Fruit fly (Drosophila melanogaster) whole organism, embryonic: Measurements from ENCODE around the gene asf1.

ENCODE experiments used
- Atf-2 ChIP-seq: fragments of 200-800 bp; sonication (Bioruptor generic); optimal IDR thresholded peaks from 2 replicates; lab custom pipeline; 2016; ENCODE audit warnings: missing biosample characterization, missing genetic modification characterization
- B-H1 ChIP-seq: fragments of 200-800 bp; sonication (Bioruptor generic); IDR thresholded peaks from 3 replicates; pipeline ENCODE4 v1.3.6; 2022; ENCODE audit warnings: missing biosample characterization, missing genetic modification characterization
- Bgb ChIP-seq: fragments of 200-800 bp; sonication (Bioruptor generic); IDR thresholded peaks from 2 replicates; pipeline ENCODE4 v1.3.6; 2022; ENCODE audit warnings: missing biosample characterization, missing genetic modification characterization; ENCODE audit not compliant: partially characterized antibody
- Bteb2 ChIP-seq: fragments of 200-800 bp; sonication (Bioruptor generic); optimal IDR thresholded peaks from 2 replicates; lab custom pipeline; 2016; ENCODE audit warnings: missing biosample characterization, missing genetic modification characterization
- CG10431 ChIP-seq: fragments of 200-800 bp; sonication (Bioruptor generic); optimal IDR thresholded peaks from 3 replicates; lab custom pipeline; 2018; ENCODE audit warnings: missing biosample characterization, mild to moderate bottlenecking, missing genetic modification characterization
- CG10979 ChIP-seq: fragments of 200-800 bp; sonication (Bioruptor generic); optimal IDR thresholded peaks from 2 replicates; lab custom pipeline; 2018; ENCODE audit warnings: missing biosample characterization, mild to moderate bottlenecking, missing genetic modification characterization, moderate library complexity
- CG12155 ChIP-seq: fragments of 200-800 bp; sonication (Bioruptor generic); optimal IDR thresholded peaks from 3 replicates; lab custom pipeline; 2016; ENCODE audit warnings: missing biosample characterization, missing genetic modification characterization
- CG13775 ChIP-seq: fragments of 200-800 bp; sonication (Bioruptor generic); optimal IDR thresholded peaks from 3 replicates; lab custom pipeline; 2017; ENCODE audit warnings: missing biosample characterization, mild to moderate bottlenecking, missing genetic modification characterization
- CG14860 ChIP-seq: fragments of 200-800 bp; sonication (Bioruptor generic); IDR thresholded peaks from 3 replicates; pipeline ENCODE4 v1.3.6; 2022; ENCODE audit warnings: missing biosample characterization, missing genetic modification characterization; ENCODE audit not compliant: partially characterized antibody
- CG16863 ChIP-seq: fragments of 200-800 bp; sonication (Bioruptor generic); optimal IDR thresholded peaks from 3 replicates; lab custom pipeline; 2016; ENCODE audit warnings: missing biosample characterization, missing genetic modification characterization
- CG17385 ChIP-seq: fragments of 200-800 bp; sonication (Bioruptor generic); optimal IDR thresholded peaks from 3 replicates; lab custom pipeline; 2018; ENCODE audit warnings: missing biosample characterization, mild to moderate bottlenecking, missing genetic modification characterization
- CG2116 ChIP-seq: fragments of 200-800 bp; sonication (Bioruptor generic); optimal IDR thresholded peaks from 3 replicates; lab custom pipeline; 2018; ENCODE audit warnings: missing biosample characterization, mild to moderate bottlenecking, missing genetic modification characterization
- CG33213 ChIP-seq: fragments of 200-800 bp; sonication (Bioruptor generic); optimal IDR thresholded peaks from 3 replicates; lab custom pipeline; 2016; ENCODE audit warnings: missing biosample characterization, missing genetic modification characterization
- CG6175 ChIP-seq: fragments of 200-800 bp; sonication (Bioruptor generic); IDR thresholded peaks from 3 replicates; pipeline ENCODE4 v1.3.6; 2022; ENCODE audit warnings: missing biosample characterization, missing genetic modification characterization
- CG7928 ChIP-seq: fragments of 200-800 bp; sonication (Bioruptor generic); optimal IDR thresholded peaks from 2 replicates; lab custom pipeline; 2017; ENCODE audit warnings: missing biosample characterization, mild to moderate bottlenecking, missing genetic modification characterization
- CG7963 ChIP-seq: fragments of 200-800 bp; sonication (Bioruptor generic); IDR thresholded peaks from 3 replicates; pipeline ENCODE4 v1.3.6; 2022; ENCODE audit warnings: missing biosample characterization, missing genetic modification characterization; ENCODE audit not compliant: partially characterized antibody
- CG8388 ChIP-seq: fragments of 200-800 bp; sonication (Bioruptor generic); optimal IDR thresholded peaks from 2 replicates; lab custom pipeline; 2019; ENCODE audit warnings: missing biosample characterization, mild to moderate bottlenecking, missing genetic modification characterization, moderate library complexity
- CG9437 ChIP-seq: fragments of 200-800 bp; sonication (Bioruptor generic); optimal IDR thresholded peaks from 2 replicates; lab custom pipeline; 2018; ENCODE audit warnings: missing biosample characterization, mild to moderate bottlenecking, missing genetic modification characterization
- CG9932 ChIP-seq: fragments of 200-800 bp; sonication (Bioruptor generic); IDR thresholded peaks from 2 replicates; pipeline ENCODE4 v1.3.6; 2022; ENCODE audit warnings: missing biosample characterization, missing genetic modification characterization
- CHES-1-like ChIP-seq: fragments of 200-800 bp; sonication (Bioruptor generic); optimal IDR thresholded peaks from 2 replicates; lab custom pipeline; 2016; ENCODE audit warnings: missing biosample characterization, missing genetic modification characterization
- Dbx ChIP-seq: fragments of 200-800 bp; sonication (Bioruptor generic); IDR thresholded peaks from 3 replicates; pipeline ENCODE4 v1.3.6; 2022; ENCODE audit warnings: missing biosample characterization, missing genetic modification characterization
- Dll ChIP-seq: fragments of 200-800 bp; sonication (Bioruptor generic); IDR thresholded peaks from 4 replicates; pipeline ENCODE4 v1.3.6; 2022; ENCODE audit warnings: missing biosample characterization, missing genetic modification characterization; ENCODE audit not compliant: partially characterized antibody
- Dp ChIP-seq: fragments of 200-800 bp; sonication (Bioruptor generic); optimal IDR thresholded peaks from 2 replicates; lab custom pipeline; 2018; ENCODE audit warnings: missing biosample characterization, mild to moderate bottlenecking, missing genetic modification characterization, moderate library complexity
- E2f1 ChIP-seq: fragments of 200-800 bp; sonication (Bioruptor generic); IDR thresholded peaks from 2 replicates; pipeline ENCODE4 v1.3.6; 2022; ENCODE audit warnings: missing biosample characterization, missing genetic modification characterization
- E2f2 ChIP-seq: fragments of 200-800 bp; sonication (Bioruptor generic); IDR thresholded peaks from 2 replicates; pipeline ENCODE4 v1.3.6; 2022; ENCODE audit warnings: missing biosample characterization, missing genetic modification characterization
- Eip74EF ChIP-seq, 2 experiments: fragments of 200-800 bp in 1 of 2; fragments of >200 bp in 1 of 2; sonication (Bioruptor generic) in 1 of 2; optimal IDR thresholded peaks; 2 replicates each; lab custom pipeline; 2017 to 2019; ENCODE audit warnings: missing biosample characterization in 2 of 2, missing genetic modification characterization in 2 of 2, mild to moderate bottlenecking in 1 of 2, moderate library complexity in 1 of 2
- Ets65A ChIP-seq: fragments of 200-800 bp; sonication (Bioruptor generic); peaks from one replicate; lab custom pipeline; 2016; ENCODE audit warnings: missing biosample characterization, missing genetic modification characterization
- Ets97D ChIP-seq: fragments of 200-800 bp; sonication (Bioruptor generic); optimal IDR thresholded peaks from 3 replicates; lab custom pipeline; 2016; ENCODE audit warnings: missing biosample characterization, missing genetic modification characterization
- H15 ChIP-seq: fragments of 200-800 bp; sonication (Bioruptor generic); IDR thresholded peaks from 3 replicates; pipeline ENCODE4 v1.3.6; 2022; ENCODE audit warnings: missing biosample characterization, missing genetic modification characterization
- HLH4C ChIP-seq: fragments of 200-800 bp; sonication (Bioruptor generic); IDR thresholded peaks from 3 replicates; pipeline ENCODE4 v1.3.6; 2022; ENCODE audit warnings: missing biosample characterization, missing genetic modification characterization; ENCODE audit not compliant: partially characterized antibody
- Mrtf ChIP-seq: fragments of 200-800 bp; sonication (Bioruptor generic); IDR thresholded peaks from 3 replicates; pipeline ENCODE4 v1.3.6; 2022; ENCODE audit warnings: missing biosample characterization, missing genetic modification characterization
- Pdp1 ChIP-seq, 2 experiments: fragments of 200-800 bp; sonication (Bioruptor generic); optimal IDR thresholded peaks; 3 replicates each; lab custom pipeline; 2016; ENCODE audit warnings: missing biosample characterization in 2 of 2, missing genetic modification characterization in 2 of 2, mild to moderate bottlenecking in 1 of 2, moderate library complexity in 1 of 2
- ac ChIP-seq: fragments of 200-800 bp; sonication (Bioruptor generic); optimal IDR thresholded peaks from 3 replicates; lab custom pipeline; 2017; ENCODE audit warnings: missing biosample characterization, mild to moderate bottlenecking, missing genetic modification characterization
- cas ChIP-seq: fragments of 200-800 bp; sonication (Bioruptor generic); IDR thresholded peaks from 2 replicates; pipeline ENCODE4 v1.3.6; 2022; ENCODE audit warnings: missing biosample characterization, missing genetic modification characterization
- chinmo ChIP-seq: fragments of 200-800 bp; sonication (Bioruptor generic); IDR thresholded peaks from 4 replicates; pipeline ENCODE4 v1.3.6; 2022; ENCODE audit warnings: missing biosample characterization, missing genetic modification characterization; ENCODE audit not compliant: partially characterized antibody
- ci ChIP-seq: fragments of 200-800 bp; sonication (Bioruptor generic); IDR thresholded peaks from 3 replicates; pipeline ENCODE4 v1.3.6; 2022; ENCODE audit warnings: missing biosample characterization, missing genetic modification characterization
- danr ChIP-seq: fragments of 200-800 bp; sonication (Bioruptor generic); IDR thresholded peaks from 2 replicates; pipeline ENCODE4 v1.3.6; 2022; ENCODE audit warnings: missing biosample characterization, missing genetic modification characterization
- dm ChIP-seq: fragments of 200-800 bp; sonication (Bioruptor generic); optimal IDR thresholded peaks from 3 replicates; lab custom pipeline; 2016; ENCODE audit warnings: missing biosample characterization, missing genetic modification characterization
- en ChIP-seq: fragments of 200-800 bp; sonication (Bioruptor generic); optimal IDR thresholded peaks from 2 replicates; lab custom pipeline; 2016; ENCODE audit warnings: missing biosample characterization, missing genetic modification characterization
- fd3F ChIP-seq: fragments of 200-800 bp; sonication (Bioruptor generic); optimal IDR thresholded peaks from 2 replicates; lab custom pipeline; 2018; ENCODE audit warnings: missing biosample characterization, mild to moderate bottlenecking, missing genetic modification characterization, moderate library complexity
- gem ChIP-seq: fragments of 200-800 bp; sonication (Bioruptor generic); optimal IDR thresholded peaks from 2 replicates; lab custom pipeline; 2019; ENCODE audit warnings: missing biosample characterization, mild to moderate bottlenecking, missing genetic modification characterization, moderate library complexity
- klu ChIP-seq: fragments of 200-800 bp; sonication (Bioruptor generic); IDR thresholded peaks from 2 replicates; pipeline ENCODE4 v1.3.6; 2022; ENCODE audit warnings: missing biosample characterization, missing genetic modification characterization
- lmd ChIP-seq: fragments of 200-800 bp; sonication (Bioruptor generic); IDR thresholded peaks from 2 replicates; pipeline ENCODE4 v1.3.6; 2022; ENCODE audit warnings: missing biosample characterization, missing genetic modification characterization
- onecut ChIP-seq: fragments of 200-800 bp; sonication (Bioruptor generic); IDR thresholded peaks from 2 replicates; pipeline ENCODE4 v1.3.6; 2022; ENCODE audit warnings: missing biosample characterization, missing genetic modification characterization
- prd ChIP-seq, 3 experiments: fragments of >200 bp in 2 of 3; fragments of 200-800 bp in 1 of 3; sonication (Bioruptor generic) in 1 of 3; optimal IDR thresholded peaks in 2 of 3; IDR thresholded peaks in 1 of 3; 2 replicates in 2 of 3; 3 replicates in 1 of 3; pipeline versions ENCODE4 v1.3.6 to Lab custom; 2017 to 2022; ENCODE audit warnings: missing biosample characterization in 1 of 3, missing genetic modification characterization in 1 of 3
- salm ChIP-seq: fragments of 200-800 bp; sonication (Bioruptor generic); optimal IDR thresholded peaks from 2 replicates; lab custom pipeline; 2018; ENCODE audit warnings: missing biosample characterization, mild to moderate bottlenecking, missing genetic modification characterization
- sens-2 ChIP-seq: fragments of 200-800 bp; sonication (Bioruptor generic); IDR thresholded peaks from 2 replicates; pipeline ENCODE4 v1.3.6; 2022; ENCODE audit warnings: missing biosample characterization, missing genetic modification characterization
- shn ChIP-seq: fragments of 200-800 bp; sonication (Bioruptor generic); optimal IDR thresholded peaks from 3 replicates; lab custom pipeline; 2016; ENCODE audit warnings: missing biosample characterization, missing genetic modification characterization
- slp2 ChIP-seq: fragments of 200-800 bp; sonication (Bioruptor generic); optimal IDR thresholded peaks from 2 replicates; lab custom pipeline; 2016; ENCODE audit warnings: missing biosample characterization, missing genetic modification characterization
- stwl ChIP-seq: fragments of 200-800 bp; sonication (Bioruptor generic); optimal IDR thresholded peaks from 3 replicates; lab custom pipeline; 2018; ENCODE audit warnings: missing biosample characterization, mild to moderate bottlenecking, missing genetic modification characterization, moderate library complexity
- zfh2 ChIP-seq: fragments of 200-800 bp; sonication (Bioruptor generic); optimal IDR thresholded peaks from 2 replicates; lab custom pipeline; 2016; ENCODE audit warnings: missing biosample characterization, missing genetic modification characterization

Gene asf1

dm6 chr3L:19642448-19643020, 23.8 kb downstream of the asf1 start, which contains the start of gene Rnf146 (continued):
- TF ChIP-seq CHES-1-like (peak; percentile 13), Ets97D (GFP tag; lab: Kevin White, UChicago) (peak; percentile 65), prd (optimal IDR thresholded peaks at IDR 0.05; lab: Kevin White, UChicago) (no peak), prd (GFP tag; IDR thresholded peaks at IDR 0.05; lab: Robert Waterston, UW) (no peak), ci (peak; percentile 25; the same call in 1 of the 3 replicates), slp2 (no peak), Dll (GFP tag; lab: Robert Waterston, UW) (peak; percentile 46; the same call in 1 of the 4 replicates), danr (GFP tag; lab: Robert Waterston, UW) (no peak), zfh2 (GFP tag; lab: Kevin White, UChicago) (no peak), Eip74EF (GFP tag; optimal IDR thresholded peaks at IDR 0.05; lab: Kevin White, UChicago) (no peak), Dbx (GFP tag; lab: Robert Waterston, UW) (0 out of 3 replicates have a peak, but pooled peaks have one; percentile 15), Atf-2 (GFP tag; lab: Kevin White, UChicago) (no peak), lmd (GFP tag; lab: Robert Waterston, UW) (no peak), dm (GFP tag; lab: Kevin White, UChicago) (no peak), ac (GFP tag; lab: Kevin White, UChicago) (no peak), E2f1 (GFP tag; lab: Robert Waterston, UW) (no peak), CG9437 (no peak), shn (GFP tag; lab: Kevin White, UChicago) (no peak), sens-2 (GFP tag; lab: Robert Waterston, UW) (no peak), salm (no peak), CG14860 (no peak), Bgb (GFP tag; lab: Robert Waterston, UW) (0 out of 2 replicates have a peak, but pooled peaks have one; percentile 16), CG12155 (no peak), Pdp1 (GFP tag; optimal IDR thresholded peaks at IDR 0.05; lab: Kevin White, UChicago) (no peak), CG16863 (GFP tag; lab: Kevin White, UChicago) (no peak), CG10979 (no peak), CG17385 (no peak), CG10431 (GFP tag; lab: Kevin White, UChicago) (no peak), CG2116 (GFP tag; lab: Kevin White, UChicago) (peak; percentile 37), en (GFP tag; lab: Kevin White, UChicago) (no peak), chinmo (peak; percentile 55; the same call in 2 of the 4 replicates), fd3F (GFP tag; lab: Kevin White, UChicago) (no peak), Bteb2 (GFP tag; lab: Kevin White, UChicago) (no peak), cas (GFP tag; lab: Robert Waterston, UW) (no peak), Mrtf (GFP tag; lab: Robert Waterston, UW) (no peak), CG6175 (GFP tag; lab: Robert Waterston, UW) (no peak)

dm6 chr3L:19646292-19646691, 27.6 kb downstream of the asf1 start:
- TF ChIP-seq CG7928 (GFP tag; lab: Kevin White, UChicago) (peak; percentile 69), CG8388 (GFP tag; lab: Kevin White, UChicago) (no peak), B-H1 (GFP tag; lab: Robert Waterston, UW) (no peak), E2f2 (GFP tag; lab: Robert Waterston, UW) (peak; percentile 31; the same call in 1 of the 2 replicates), CG13775 (GFP tag; lab: Kevin White, UChicago) (no peak), CG33213 (GFP tag; lab: Kevin White, UChicago) (no peak), H15 (GFP tag; lab: Robert Waterston, UW) (0 out of 3 replicates have a peak, but pooled peaks have one; percentile 14), Dp (GFP tag; lab: Kevin White, UChicago) (peak; percentile 22), CG7963 (0 out of 3 replicates have a peak, but pooled peaks have one; percentile 16), HLH4C (GFP tag; lab: Robert Waterston, UW) (peak; percentile 47; the same call in 1 of the 3 replicates), Ets65A (GFP tag; lab: Kevin White, UChicago) (peak; percentile 22), CG2116 (GFP tag; lab: Kevin White, UChicago) (no peak), klu (GFP tag; lab: Robert Waterston, UW) (no peak), stwl (tag; lab: Kevin White, UChicago) (peak; percentile 19), CG9932 (GFP tag; lab: Robert Waterston, UW) (no peak), gem (tag; lab: Kevin White, UChicago) (no peak), onecut (peak; percentile 33)
